Fruit fly (Drosophila melanogaster) whole organism, embryonic: ENCODE results near the gene CG5103.

ENCODE experiments used
- ATbp ChIP-seq: fragments of 200-800 bp; sonication (Bioruptor generic); optimal IDR thresholded peaks from 2 replicates; lab custom pipeline; 2017; ENCODE audit warnings: missing biosample characterization, mild to moderate bottlenecking, missing genetic modification characterization, missing genetic modification reagents
- CG34224 ChIP-seq: fragments of 200-800 bp; sonication (Bioruptor generic); IDR thresholded peaks from 3 replicates; pipeline ENCODE4 v1.3.6; 2022; ENCODE audit warnings: missing biosample characterization, missing genetic modification characterization; ENCODE audit not compliant: partially characterized antibody
- bbx ChIP-seq: fragments of 200-800 bp; sonication (Bioruptor generic); IDR thresholded peaks from 2 replicates; pipeline ENCODE4 v1.3.6; 2022; ENCODE audit warnings: missing biosample characterization, missing genetic modification characterization; ENCODE audit not compliant: partially characterized antibody
- dimm ChIP-seq: fragments of 200-800 bp; sonication (Bioruptor generic); IDR thresholded peaks from 2 replicates; pipeline ENCODE4 v1.3.6; 2022; ENCODE audit warnings: missing biosample characterization, missing genetic modification characterization
- gcm2 ChIP-seq: fragments of 200-800 bp; sonication (Bioruptor generic); optimal IDR thresholded peaks from 2 replicates; lab custom pipeline; 2016; ENCODE audit warnings: missing biosample characterization, missing genetic modification characterization
- mam ChIP-seq: fragments of 200-800 bp; sonication (Bioruptor generic); optimal IDR thresholded peaks from 3 replicates; lab custom pipeline; 2016; ENCODE audit warnings: missing biosample characterization, missing genetic modification characterization
- phol ChIP-seq: fragments of 200-800 bp; sonication (Bioruptor generic); optimal IDR thresholded peaks from 3 replicates; lab custom pipeline; 2018; ENCODE audit warnings: missing biosample characterization, mild to moderate bottlenecking, missing genetic modification characterization, moderate library complexity
- ttk ChIP-seq: fragments of 200-800 bp; sonication (Bioruptor generic); IDR thresholded peaks from 2 replicates; pipeline ENCODE4 v2.1.2; 2022; ENCODE audit warnings: missing biosample characterization, missing genetic modification characterization

DNA sequence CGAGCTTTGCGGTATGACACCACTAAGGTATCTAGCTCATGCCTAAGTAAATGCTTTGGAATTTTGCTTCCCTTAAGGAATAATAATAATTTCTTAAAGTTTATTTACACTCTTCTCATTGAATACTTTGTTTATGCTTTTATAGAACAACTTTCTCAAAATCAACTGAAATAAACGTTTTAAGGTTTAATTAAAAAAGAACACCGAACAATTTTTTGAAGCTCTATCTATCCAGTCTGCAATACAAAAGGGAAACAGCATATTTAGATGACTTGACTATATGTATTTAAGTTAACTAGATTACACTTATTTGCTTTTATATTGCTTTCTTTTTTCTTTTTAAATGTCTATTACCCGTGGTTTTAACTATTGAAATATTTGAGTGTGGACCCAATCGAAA lies 7.1 kb upstream of the CG5103 start, which contains the start of gene CG13700:
- TF ChIP-seq ATbp (GFP tag; lab: Kevin White, UChicago) (no peak), gcm2 (GFP tag; lab: Kevin White, UChicago) (no peak), mam (GFP tag; lab: Kevin White, UChicago) (no peak), bbx (GFP tag; lab: Robert Waterston, UW) (no peak), CG34224 (no peak), dimm (GFP tag; lab: Robert Waterston, UW) (no peak), phol (tag; lab: Kevin White, UChicago) (no peak), ttk (GFP tag; lab: Robert Waterston, UW) (no peak)
